Fruit fly (Drosophila melanogaster) whole organism: ENCODE results near the gene Iru.

Source experiments
- CG8478 ChIP-seq: fragments of >200 bp; optimal IDR thresholded peaks from 2 replicates; lab custom pipeline; 2018; ENCODE audit warnings: inconsistent platforms
- Dll ChIP-seq: fragments of >200 bp; optimal IDR thresholded peaks from 2 replicates; lab custom pipeline; 2017
- EcR ChIP-seq, 2 experiments: fragments of >200 bp; optimal IDR thresholded peaks; 2 replicates each; lab custom pipeline; 2017; ENCODE audit warnings: missing biosample characterization in 2 of 2, missing genetic modification characterization in 2 of 2, missing genetic modification reagents in 2 of 2
- pan ChIP-seq: fragments of >200 bp; optimal IDR thresholded peaks from 2 replicates; lab custom pipeline; 2017
- psq ChIP-seq: fragments of >200 bp; optimal IDR thresholded peaks from 2 replicates; lab custom pipeline; 2017
- usp ChIP-seq: fragments of >200 bp; optimal IDR thresholded peaks from 2 replicates; lab custom pipeline; 2017; ENCODE audit warnings: missing biosample characterization, missing genetic modification characterization, mixed read lengths

The Iru gene

dm6 chr3R:9038652-9039051 is 32.4 kb downstream of the Iru start, which contains the start of gene hyx:
Gene hyx, plus strand, starts transcription at chr3R:9038760.
- TF ChIP-seq EcR (GFP tag; optimal IDR thresholded peaks at IDR 0.05; lab: Kevin White, UChicago) (no peak), Dll (lab: Kevin White, UChicago) (no peak), pan (lab: Kevin White, UChicago) (no peak)

dm6 chr3R:9039448-9039847 is 33.2 kb downstream of the Iru start, which contains the start of gene neur:
Gene neur, minus strand, starts transcription at chr3R:9039471.
- TF ChIP-seq CG8478 (lab: Kevin White, UChicago) (no peak), psq (lab: Kevin White, UChicago) (no peak), usp (GFP tag; lab: Kevin White, UChicago) (no peak), EcR (GFP tag; optimal IDR thresholded peaks at IDR 0.05; lab: Kevin White, UChicago) (no peak), pan (lab: Kevin White, UChicago) (no peak), Dll (lab: Kevin White, UChicago) (no peak)

dm6 chr3R:9043610-9044009 is 37.4 kb downstream of the Iru start:
- TF ChIP-seq pan (lab: Kevin White, UChicago): no peak
- TF ChIP-seq CG8478 (lab: Kevin White, UChicago): no peak
- TF ChIP-seq psq (lab: Kevin White, UChicago): no peak
- TF ChIP-seq usp (GFP tag; lab: Kevin White, UChicago): no peak
- TF ChIP-seq Dll (lab: Kevin White, UChicago): no peak
- TF ChIP-seq EcR (GFP tag; optimal IDR thresholded peaks at IDR 0.05; lab: Kevin White, UChicago): no peak

- no peak for TF ChIP-seq pan (lab: Kevin White, UChicago)
- TF ChIP-seq usp (GFP tag; lab: Kevin White, UChicago): no peak
- TF ChIP-seq CG8478 (lab: Kevin White, UChicago): no peak
- TF ChIP-seq EcR (GFP tag; optimal IDR thresholded peaks at IDR 0.05; lab: Kevin White, UChicago): no peak
- no peak for TF ChIP-seq psq (lab: Kevin White, UChicago)
- no peak for TF ChIP-seq Dll (lab: Kevin White, UChicago)
Measured at dm6 chr3R:9045733-9046132, 39.5 kb downstream of the Iru start.

dm6 chr3R:9046954-9047353 is 40.7 kb downstream of the Iru start:
- TF ChIP-seq Dll (lab: Kevin White, UChicago) (no peak), EcR (GFP tag; optimal IDR thresholded peaks at IDR 0.05; lab: Kevin White, UChicago) (no peak), pan (lab: Kevin White, UChicago) (no peak), psq (lab: Kevin White, UChicago) (no peak), usp (GFP tag; lab: Kevin White, UChicago) (no peak), CG8478 (lab: Kevin White, UChicago) (no peak)

- TF ChIP-seq pan (lab: Kevin White, UChicago): no peak
- no peak for TF ChIP-seq psq (lab: Kevin White, UChicago)
- TF ChIP-seq CG8478 (lab: Kevin White, UChicago): no peak
- no peak for TF ChIP-seq Dll (lab: Kevin White, UChicago)
- no peak for TF ChIP-seq EcR (GFP tag; optimal IDR thresholded peaks at IDR 0.05; lab: Kevin White, UChicago)
- no peak for TF ChIP-seq usp (GFP tag; lab: Kevin White, UChicago)
Measured at dm6 chr3R:9047561-9048465, 41.6 kb downstream of the Iru start, which contains the start of gene Rel. Gene Rel, minus strand, starts transcription at chr3R:9047977.

dm6 chr3R:9048466-9049072 is 42.3 kb downstream of the Iru start, which contains the start of gene Mst85C:
Gene Mst85C, plus strand, starts transcription at chr3R:9048645.
- TF ChIP-seq Dll (lab: Kevin White, UChicago) (no peak), psq (lab: Kevin White, UChicago) (no peak), pan (lab: Kevin White, UChicago) (no peak), EcR (GFP tag; optimal IDR thresholded peaks at IDR 0.05; lab: Kevin White, UChicago) (no peak)

- TF ChIP-seq psq (lab: Kevin White, UChicago) (no peak), usp (GFP tag; lab: Kevin White, UChicago) (no peak), EcR (GFP tag; optimal IDR thresholded peaks at IDR 0.05; lab: Kevin White, UChicago) (no peak), Dll (lab: Kevin White, UChicago) (no peak), CG8478 (lab: Kevin White, UChicago) (no peak), pan (lab: Kevin White, UChicago) (no peak)
Measured at dm6 chr3R:9049091-9049981, 43.1 kb downstream of the Iru start.

- no peak for TF ChIP-seq usp (GFP tag; lab: Kevin White, UChicago)
- TF ChIP-seq EcR (GFP tag; optimal IDR thresholded peaks at IDR 0.05; lab: Kevin White, UChicago): no peak
- TF ChIP-seq CG8478 (lab: Kevin White, UChicago): no peak
- TF ChIP-seq pan (lab: Kevin White, UChicago): no peak
- TF ChIP-seq psq (lab: Kevin White, UChicago): no peak
- no peak for TF ChIP-seq Dll (lab: Kevin White, UChicago)
Measured at dm6 chr3R:9050519-9051119, 44.4 kb downstream of the Iru start, which contains the start of gene Nmdmc. Gene Nmdmc, minus strand, starts transcription at chr3R:9050555.
